Fruit fly (Drosophila melanogaster) whole organism, pupa: ENCODE results near the gene CG34367.

Experiments
- CG12605 ChIP-seq: fragments of 200-800 bp; sonication (Bioruptor generic); IDR thresholded peaks from 2 replicates; pipeline ENCODE4 v1.3.6; 2022; ENCODE audit warnings: missing biosample characterization, missing genetic modification characterization
- CG13204 ChIP-seq: fragments of 200-800 bp; sonication (Bioruptor generic); optimal IDR thresholded peaks from 2 replicates; lab custom pipeline; 2018; ENCODE audit warnings: missing biosample characterization, mild to moderate bottlenecking, missing genetic modification characterization, moderate library complexity
- CG14655 ChIP-seq: fragments of 200-800 bp; sonication (Bioruptor generic); optimal IDR thresholded peaks from 3 replicates; lab custom pipeline; 2017; ENCODE audit warnings: mild to moderate bottlenecking, missing biosample characterization, missing genetic modification reagents, missing genetic modification characterization
- CG32121 ChIP-seq: fragments of 200-800 bp; sonication (Bioruptor generic); IDR thresholded peaks from 2 replicates; pipeline ENCODE4 v1.3.6; 2022; ENCODE audit warnings: missing biosample characterization, missing genetic modification characterization
- CG34367 ChIP-seq: fragments of 200-800 bp; sonication (Bioruptor generic); optimal IDR thresholded peaks from 2 replicates; lab custom pipeline; 2018; ENCODE audit warnings: missing biosample characterization, mild to moderate bottlenecking, missing genetic modification characterization
- CG4496 ChIP-seq: fragments of 200-800 bp; sonication (Bioruptor generic); IDR thresholded peaks from 3 replicates; pipeline ENCODE4 v1.3.6; 2022; ENCODE audit warnings: missing biosample characterization, missing genetic modification characterization
- CG8159 ChIP-seq: fragments of 200-800 bp; sonication (Bioruptor generic); optimal IDR thresholded peaks from 3 replicates; lab custom pipeline; 2018; ENCODE audit warnings: missing biosample characterization, mild to moderate bottlenecking, missing genetic modification characterization, moderate library complexity
- CG9948 ChIP-seq: fragments of 200-800 bp; sonication (Bioruptor generic); optimal IDR thresholded peaks from 2 replicates; lab custom pipeline; 2018; ENCODE audit warnings: missing biosample characterization, mild to moderate bottlenecking, missing genetic modification characterization, moderate library complexity
- EcR ChIP-seq: fragments of 200-800 bp; sonication (Bioruptor generic); optimal IDR thresholded peaks from 3 replicates; lab custom pipeline; 2019; ENCODE audit warnings: missing biosample characterization, missing genetic modification characterization, mild to moderate bottlenecking, moderate library complexity, missing genetic modification reagents
- Pif1A ChIP-seq: fragments of 200-800 bp; sonication (Bioruptor generic); optimal IDR thresholded peaks from 3 replicates; lab custom pipeline; 2016; ENCODE audit warnings: missing biosample characterization, missing genetic modification characterization
- Snoo ChIP-seq: fragments of 200-800 bp; sonication (Bioruptor generic); optimal IDR thresholded peaks from 3 replicates; lab custom pipeline; 2017; ENCODE audit warnings: missing biosample characterization, mild to moderate bottlenecking, missing genetic modification characterization, inconsistent platforms
- gl ChIP-seq: fragments of 200-800 bp; sonication (Bioruptor generic); optimal IDR thresholded peaks from 2 replicates; lab custom pipeline; 2018; ENCODE audit warnings: missing biosample characterization, mild to moderate bottlenecking, missing genetic modification characterization
- rn ChIP-seq: fragments of 200-800 bp; sonication (Bioruptor generic); IDR thresholded peaks from 2 replicates; pipeline ENCODE4 v1.3.6; 2022; ENCODE audit warnings: missing biosample characterization, missing genetic modification characterization

- peak; percentile 27 for TF ChIP-seq EcR (GFP tag; lab: Kevin White, UChicago)
- TF ChIP-seq CG32121 (GFP tag; lab: Robert Waterston, UW): no peak
- no peak for TF ChIP-seq Pif1A (GFP tag; lab: Kevin White, UChicago)
- TF ChIP-seq CG8159 (tag; lab: Kevin White, UChicago): no peak
- no peak for TF ChIP-seq CG4496 (GFP tag; lab: Robert Waterston, UW)
- TF ChIP-seq rn (GFP tag; lab: Robert Waterston, UW): no peak
- no peak for TF ChIP-seq gl (tag; lab: Kevin White, UChicago)
- no peak for TF ChIP-seq CG14655 (GFP tag; lab: Kevin White, UChicago)
- no peak for TF ChIP-seq CG13204 (GFP tag; lab: Kevin White, UChicago)
- no peak for TF ChIP-seq CG12605
- TF ChIP-seq CG34367 (tag; lab: Kevin White, UChicago): no peak
- TF ChIP-seq Snoo (tag; lab: Kevin White, UChicago): no peak
- TF ChIP-seq CG9948: no peak
Measured at dm6 chr2L:10314327-10315210, 39.1 kb downstream of the CG34367 start, which contains the start of the genes Usp14 and CG4972.
